Fruit fly (Drosophila melanogaster) whole organism, adult: ENCODE data around the gene CG44005.
A peak's percentile ranks its signal among the peaks of the same experiment; 100 is the strongest.

ENCODE experiments used
- CG12768 ChIP-seq: fragments of 200-800 bp; sonication (Bioruptor generic); optimal IDR thresholded peaks from 2 replicates; lab custom pipeline; 2017; ENCODE audit warnings: missing biosample characterization, missing genetic modification characterization, mild to moderate bottlenecking, moderate library complexity, missing genetic modification reagents
- CG1620 ChIP-seq: fragments of 200-800 bp; sonication (Bioruptor generic); optimal IDR thresholded peaks from 2 replicates; lab custom pipeline; 2016; ENCODE audit warnings: missing biosample characterization, missing genetic modification characterization
- CG33017 ChIP-seq: fragments of 200-800 bp; sonication (Bioruptor generic); optimal IDR thresholded peaks from 2 replicates; lab custom pipeline; 2018; ENCODE audit warnings: missing biosample characterization, mild to moderate bottlenecking, missing genetic modification characterization, moderate library complexity
- CG7045 ChIP-seq: fragments of 200-800 bp; sonication (Bioruptor generic); optimal IDR thresholded peaks from 2 replicates; lab custom pipeline; 2017; ENCODE audit warnings: missing biosample characterization, mild to moderate bottlenecking, missing genetic modification characterization
- Crg-1 ChIP-seq: fragments of 200-800 bp; sonication (Bioruptor generic); optimal IDR thresholded peaks from 2 replicates; lab custom pipeline; 2016; ENCODE audit warnings: missing biosample characterization, missing genetic modification characterization
- bab1 ChIP-seq: fragments of 200-800 bp; sonication (Bioruptor generic); optimal IDR thresholded peaks from 3 replicates; lab custom pipeline; 2019; ENCODE audit warnings: missing biosample characterization, mild to moderate bottlenecking, missing genetic modification characterization, moderate library complexity
- cic ChIP-seq: fragments of 200-800 bp; sonication (Bioruptor generic); optimal IDR thresholded peaks from 2 replicates; lab custom pipeline; 2017; ENCODE audit warnings: missing biosample characterization, mild to moderate bottlenecking, missing genetic modification characterization, moderate library complexity
- kay ChIP-seq: fragments of 200-800 bp; sonication (Bioruptor generic); peaks from one replicate; lab custom pipeline; 2016; ENCODE audit warnings: missing biosample characterization, missing genetic modification characterization, borderline replicate concordance
- ovo ChIP-seq: fragments of 200-800 bp; sonication (Bioruptor generic); optimal IDR thresholded peaks from 2 replicates; lab custom pipeline; 2016; ENCODE audit warnings: missing biosample characterization, missing genetic modification characterization
- pad ChIP-seq: fragments of 200-800 bp; sonication (Bioruptor generic); optimal IDR thresholded peaks from 3 replicates; lab custom pipeline; 2017; ENCODE audit warnings: missing biosample characterization, missing genetic modification characterization, mild to moderate bottlenecking, moderate library complexity, missing genetic modification reagents
- tj ChIP-seq: fragments of 200-800 bp; sonication (Bioruptor generic); optimal IDR thresholded peaks from 3 replicates; lab custom pipeline; 2017; ENCODE audit warnings: missing biosample characterization, mild to moderate bottlenecking, missing genetic modification characterization, moderate library complexity
- toe ChIP-seq: fragments of 200-800 bp; sonication (Bioruptor generic); optimal IDR thresholded peaks from 2 replicates; lab custom pipeline; 2016; ENCODE audit warnings: missing biosample characterization, missing genetic modification characterization

DNA sequence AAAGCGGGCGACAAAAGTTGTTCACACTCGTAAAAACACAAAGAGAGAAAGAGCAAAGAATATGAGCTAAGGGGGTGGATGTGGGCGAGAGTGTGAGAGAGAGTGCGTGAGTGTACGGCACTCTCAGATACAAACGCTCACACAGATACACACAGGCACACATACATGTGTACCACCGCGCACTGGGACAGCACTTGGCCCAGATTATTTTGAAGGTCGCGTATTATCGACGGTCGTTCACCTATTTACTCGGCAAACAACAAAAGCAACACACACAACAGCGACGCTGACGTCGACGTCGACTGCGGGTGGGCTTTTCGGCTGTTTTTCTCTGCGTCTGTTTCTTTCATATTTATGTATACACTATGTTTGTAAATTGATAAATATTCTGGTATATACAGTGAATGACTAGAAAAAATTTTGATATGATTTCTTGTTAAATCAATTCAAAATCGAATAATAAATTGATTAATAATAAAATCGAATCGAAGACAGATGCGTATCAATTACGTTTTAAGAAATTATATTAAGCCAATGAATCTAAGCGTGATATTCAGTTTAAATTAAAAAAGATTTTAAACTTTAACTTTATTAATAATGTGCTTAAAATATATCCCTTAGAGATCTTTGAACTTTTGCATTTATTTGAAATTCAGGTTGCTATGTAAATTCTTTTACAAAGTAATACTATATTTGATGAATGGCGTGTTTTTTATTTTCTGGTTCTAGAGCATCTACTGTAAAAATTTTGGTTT is 42.2 kb downstream of the CG44005 start:
- TF ChIP-seq toe (GFP tag; lab: Kevin White, UChicago) = no peak
- no peak for TF ChIP-seq tj (GFP tag; lab: Kevin White, UChicago)
- TF ChIP-seq CG1620 (GFP tag; lab: Kevin White, UChicago) = no peak
- TF ChIP-seq cic = peak; percentile 42
- TF ChIP-seq kay (GFP tag; lab: Kevin White, UChicago) = no peak
- no peak for TF ChIP-seq Crg-1 (GFP tag; lab: Kevin White, UChicago)
- no peak for TF ChIP-seq CG33017 (tag; lab: Kevin White, UChicago)
- TF ChIP-seq CG7045 (GFP tag; lab: Kevin White, UChicago) = no peak
- no peak for TF ChIP-seq bab1
- peak; percentile 33 for TF ChIP-seq pad (GFP tag; lab: Kevin White, UChicago)
- TF ChIP-seq CG12768 = peak; percentile 10
- TF ChIP-seq ovo = peak; percentile 7
